Worm (Caenorhabditis elegans) whole organism, L3 larva: Measurements from ENCODE around the gene F14H12.2.

Experiments
- ZK546.5 ChIP-seq: sonication (generic microtip); optimal IDR thresholded peaks from 2 replicates; lab custom pipeline; 2017; ENCODE audit warnings: missing biosample characterization, missing genetic modification characterization
- ceh-28 ChIP-seq: fragments of 150-350 bp; optimal IDR thresholded peaks from 2 replicates; lab custom pipeline; 2014; ENCODE audit warnings: missing biosample characterization, missing genetic modification reagents, missing genetic modification characterization
- ceh-82 ChIP-seq: fragments of 150-350 bp; optimal IDR thresholded peaks from 2 replicates; lab custom pipeline; 2014; ENCODE audit warnings: missing biosample characterization, missing genetic modification characterization
- lin-15B ChIP-seq: fragments of 150-350 bp; optimal IDR thresholded peaks from 2 replicates; lab custom pipeline; 2014; ENCODE audit warnings: missing biosample characterization, missing genetic modification characterization
- nhr-28 ChIP-seq: fragments of 150-350 bp; optimal IDR thresholded peaks from 2 replicates; lab custom pipeline; 2014; ENCODE audit warnings: missing biosample characterization, missing genetic modification characterization
- nhr-76 ChIP-seq: fragments of 150-350 bp; sonication (generic microtip); optimal IDR thresholded peaks from 5 replicates; lab custom pipeline; 2014; ENCODE audit warnings: missing biosample characterization, missing genetic modification characterization
- nhr-77 ChIP-seq: fragments of 150-350 bp; optimal IDR thresholded peaks from 2 replicates; lab custom pipeline; 2014; ENCODE audit warnings: missing biosample characterization, missing genetic modification characterization
- unc-62 ChIP-seq: fragments of 150-350 bp; sonication (generic microtip); optimal IDR thresholded peaks from 4 replicates; lab custom pipeline; 2014; ENCODE audit warnings: missing biosample characterization, missing genetic modification reagents, missing genetic modification characterization

DNA sequence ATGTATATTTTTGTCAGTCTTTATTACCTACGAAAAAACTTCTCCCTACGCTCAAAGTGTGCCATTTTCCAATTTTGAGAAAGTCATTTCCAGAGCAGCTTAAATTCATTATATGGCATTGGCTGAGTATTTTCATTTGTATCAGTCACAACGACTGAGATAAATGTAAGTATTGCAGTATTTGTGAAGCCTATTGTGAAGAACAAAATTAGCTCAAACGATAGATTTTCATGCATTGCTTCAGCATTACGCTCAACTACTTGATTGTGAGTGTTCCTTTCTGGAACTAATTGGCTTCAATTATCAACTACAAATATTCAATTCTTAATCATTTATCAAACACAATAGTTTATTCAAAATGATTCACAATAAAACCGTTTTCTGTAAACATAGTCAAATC is 27.4 kb downstream of the F14H12.2 start, which contains the start of gene R160.12:
- TF ChIP-seq nhr-28 (tag; lab: Kevin White, UChicago) (no peak), nhr-76 (tag; lab: Kevin White, UChicago) (no peak), ceh-28 (no peak), nhr-77 (no peak), ceh-82 (no peak), ZK546.5 (tag; lab: Kevin White, UChicago) (no peak), unc-62 (GFP tag; lab: Kevin White, UChicago) (no peak), lin-15B (tag; lab: Kevin White, UChicago) (no peak)
